Worm (Caenorhabditis elegans) whole organism, L1 larva: ENCODE data around the gene W04D2.4.

Source experiments
- C34B4.2 ChIP-seq: sonication (generic microtip); optimal IDR thresholded peaks from 2 replicates; lab custom pipeline; 2017; ENCODE audit warnings: mild to moderate bottlenecking, missing genetic modification characterization, missing compliant biosample characterization
- aly-2 ChIP-seq: fragments of 150-350 bp; optimal IDR thresholded peaks from 2 replicates; lab custom pipeline; 2014; ENCODE audit warnings: missing biosample characterization, missing genetic modification characterization
- ama-1 ChIP-seq: fragments of 150-350 bp; optimal IDR thresholded peaks from 2 replicates; lab custom pipeline; 2014
- blmp-1 ChIP-seq: fragments of 150-350 bp; optimal IDR thresholded peaks from 2 replicates; lab custom pipeline; 2014; ENCODE audit warnings: missing biosample characterization, missing genetic modification characterization
- ces-1 ChIP-seq: fragments of 150-350 bp; optimal IDR thresholded peaks from 2 replicates; lab custom pipeline; 2014; ENCODE audit warnings: missing biosample characterization, missing genetic modification reagents, missing genetic modification characterization
- efl-3 ChIP-seq: fragments of 200-800 bp; sonication (Bioruptor generic); optimal IDR thresholded peaks from 2 replicates; lab custom pipeline; 2018; ENCODE audit warnings: mild to moderate bottlenecking, missing genetic modification characterization, missing compliant biosample characterization
- elt-2 ChIP-seq: sonication (generic microtip); optimal IDR thresholded peaks from 2 replicates; lab custom pipeline; 2016; ENCODE audit warnings: missing genetic modification characterization, mild to moderate bottlenecking, inconsistent platforms, missing compliant biosample characterization, missing genetic modification reagents
- elt-3 ChIP-seq, 6 experiments: fragments of 150-350 bp in 1 of 6; sonication (generic microtip); optimal IDR thresholded peaks; 2 replicates each; lab custom pipeline; 2017 to 2018; ENCODE audit warnings: missing biosample characterization in 6 of 6, missing genetic modification characterization in 6 of 6, inconsistent platforms in 1 of 6
- fkh-10 ChIP-seq: sonication (generic microtip); optimal IDR thresholded peaks from 2 replicates; lab custom pipeline; 2017; ENCODE audit warnings: missing biosample characterization, missing genetic modification reagents, missing genetic modification characterization
- grh-1 ChIP-seq: fragments of 200-800 bp; sonication (Bioruptor generic); IDR thresholded peaks from 2 replicates; pipeline ENCODE4 v1.3.6; 2022; ENCODE audit warnings: missing genetic modification reagents, missing genetic modification characterization, missing compliant biosample characterization
- hlh-17 ChIP-seq: fragments of 200-800 bp; sonication (Bioruptor generic); optimal IDR thresholded peaks from 2 replicates; lab custom pipeline; 2018; ENCODE audit warnings: missing genetic modification characterization, mild to moderate bottlenecking, missing compliant biosample characterization, moderate library complexity, borderline replicate concordance
- hpl-2 ChIP-seq: fragments of 150-350 bp; optimal IDR thresholded peaks from 2 replicates; lab custom pipeline; 2014; ENCODE audit warnings: missing biosample characterization, missing genetic modification reagents, missing genetic modification characterization
- lin-13 ChIP-seq: fragments of 150-350 bp; optimal IDR thresholded peaks from 2 replicates; lab custom pipeline; 2014; ENCODE audit warnings: missing biosample characterization, missing genetic modification reagents, missing genetic modification characterization
- lin-14 ChIP-seq: fragments of 200-800 bp; sonication (Bioruptor generic); optimal IDR thresholded peaks from 2 replicates; lab custom pipeline; 2018; ENCODE audit warnings: mild to moderate bottlenecking, missing genetic modification characterization, moderate library complexity, missing compliant biosample characterization
- lin-35 ChIP-seq, 2 experiments: fragments of 150-350 bp; optimal IDR thresholded peaks; 2 replicates each; lab custom pipeline; 2014; ENCODE audit warnings: missing biosample characterization in 2 of 2, missing genetic modification characterization in 2 of 2, missing genetic modification reagents in 2 of 2
- lin-39 ChIP-seq: fragments of 150-350 bp; optimal IDR thresholded peaks from 2 replicates; lab custom pipeline; 2014; ENCODE audit warnings: missing biosample characterization, missing genetic modification reagents, missing genetic modification characterization
- lsy-2 ChIP-seq, 2 experiments: fragments of 150-350 bp; optimal IDR thresholded peaks; 2 replicates each; lab custom pipeline; 2014; ENCODE audit warnings: missing biosample characterization in 2 of 2, missing genetic modification characterization in 2 of 2
- mep-1 ChIP-seq: fragments of 150-350 bp; optimal IDR thresholded peaks from 2 replicates; lab custom pipeline; 2014; ENCODE audit warnings: missing biosample characterization, missing genetic modification characterization
- nhr-11 ChIP-seq: fragments of 150-350 bp; optimal IDR thresholded peaks from 2 replicates; lab custom pipeline; 2014; ENCODE audit warnings: missing biosample characterization, missing genetic modification characterization
- nhr-20 ChIP-seq: sonication (generic microtip); optimal IDR thresholded peaks from 2 replicates; lab custom pipeline; 2016; ENCODE audit warnings: mild to moderate bottlenecking, missing genetic modification characterization, missing compliant biosample characterization
- nhr-237 ChIP-seq: fragments of 150-350 bp; optimal IDR thresholded peaks from 2 replicates; lab custom pipeline; 2014; ENCODE audit warnings: missing biosample characterization, missing genetic modification characterization
- nhr-28 ChIP-seq: fragments of 150-350 bp; optimal IDR thresholded peaks from 2 replicates; lab custom pipeline; 2014; ENCODE audit warnings: missing biosample characterization, missing genetic modification characterization
- nhr-71 ChIP-seq: sonication (generic microtip); optimal IDR thresholded peaks from 2 replicates; lab custom pipeline; 2016; ENCODE audit warnings: mild to moderate bottlenecking, missing genetic modification characterization, moderate library complexity, missing compliant biosample characterization
- nhr-77 ChIP-seq: fragments of 150-350 bp; optimal IDR thresholded peaks from 2 replicates; lab custom pipeline; 2014; ENCODE audit warnings: missing biosample characterization, missing genetic modification characterization
- nhr-85 ChIP-seq: sonication (generic microtip); peaks from one replicate; lab custom pipeline; 2016; ENCODE audit warnings: missing genetic modification characterization, inconsistent platforms, missing compliant biosample characterization
- nhr-90 ChIP-seq: sonication (generic microtip); optimal IDR thresholded peaks from 2 replicates; lab custom pipeline; 2016; ENCODE audit warnings: mild to moderate bottlenecking, missing genetic modification characterization, missing compliant biosample characterization; ENCODE audit not compliant: poor library complexity
- pag-3 ChIP-seq: sonication (generic microtip); optimal IDR thresholded peaks from 2 replicates; lab custom pipeline; 2017; ENCODE audit warnings: missing genetic modification characterization, mild to moderate bottlenecking, missing compliant biosample characterization, antibody characterized with exemption, borderline replicate concordance; ENCODE audit not compliant: insufficient read depth
- pqm-1 ChIP-seq: sonication (generic microtip); optimal IDR thresholded peaks from 3 replicates; lab custom pipeline; 2017; ENCODE audit warnings: missing biosample characterization, missing genetic modification characterization
- skn-1 ChIP-seq: fragments of 150-350 bp; optimal IDR thresholded peaks from 2 replicates; lab custom pipeline; 2014; ENCODE audit warnings: missing biosample characterization, missing genetic modification characterization
- snu-23 ChIP-seq: sonication (generic microtip); optimal IDR thresholded peaks from 2 replicates; lab custom pipeline; 2016; ENCODE audit warnings: missing genetic modification characterization, missing compliant biosample characterization
- sptf-1 ChIP-seq: fragments of 150-350 bp; optimal IDR thresholded peaks from 2 replicates; lab custom pipeline; 2014; ENCODE audit warnings: missing biosample characterization, missing genetic modification characterization
- tbx-2 ChIP-seq: sonication (generic microtip); optimal IDR thresholded peaks from 2 replicates; lab custom pipeline; 2016; ENCODE audit warnings: missing genetic modification characterization, missing compliant biosample characterization
- unc-86 ChIP-seq: sonication (generic microtip); optimal IDR thresholded peaks from 2 replicates; lab custom pipeline; 2016; ENCODE audit warnings: missing genetic modification characterization, missing compliant biosample characterization
- unc-98 ChIP-seq: fragments of 200-800 bp; sonication (Bioruptor generic); IDR thresholded peaks from 2 replicates; pipeline ENCODE4 v1.3.6; 2022; ENCODE audit warnings: missing genetic modification characterization, missing compliant biosample characterization
- vab-15 ChIP-seq: sonication (generic microtip); optimal IDR thresholded peaks from 2 replicates; lab custom pipeline; 2017; ENCODE audit warnings: missing genotype, mild to moderate bottlenecking, missing genetic modification characterization, missing compliant biosample characterization

W04D2.4 gene

ce11 chrV:12517148-12517547 is 19.6 kb upstream of the W04D2.4 start, which contains the start of gene cal-1:
cal-1 (minus strand) TSS chrV:12517248.
- TF ChIP-seq pqm-1 (tag; lab: Kevin White, UChicago) (no peak), grh-1 (no peak), elt-3 (tag; optimal IDR thresholded peaks at IDR 0.05; lab: Kevin White, UChicago) (no peak)

- peak; percentile 1 for TF ChIP-seq nhr-20 (tag; lab: Kevin White, UChicago)
- TF ChIP-seq nhr-77: no peak
- TF ChIP-seq mep-1 (tag; lab: Kevin White, UChicago): no peak
- peak in 1 of 2 experiments; percentile 7 for TF ChIP-seq lin-35 (GFP tag; optimal IDR thresholded peaks at IDR 0.05; lab: Kevin White, UChicago)
- TF ChIP-seq hpl-2 (GFP tag; lab: Kevin White, UChicago): peak; percentile 25
- peak; percentile 12 for TF ChIP-seq skn-1
- TF ChIP-seq elt-2 (tag; lab: Kevin White, UChicago): peak; percentile 45
- TF ChIP-seq nhr-71: peak; percentile 10
These were observed 16.3 kb upstream of the W04D2.4 start for ce11 chrV:12513900-12514299.

DNA sequence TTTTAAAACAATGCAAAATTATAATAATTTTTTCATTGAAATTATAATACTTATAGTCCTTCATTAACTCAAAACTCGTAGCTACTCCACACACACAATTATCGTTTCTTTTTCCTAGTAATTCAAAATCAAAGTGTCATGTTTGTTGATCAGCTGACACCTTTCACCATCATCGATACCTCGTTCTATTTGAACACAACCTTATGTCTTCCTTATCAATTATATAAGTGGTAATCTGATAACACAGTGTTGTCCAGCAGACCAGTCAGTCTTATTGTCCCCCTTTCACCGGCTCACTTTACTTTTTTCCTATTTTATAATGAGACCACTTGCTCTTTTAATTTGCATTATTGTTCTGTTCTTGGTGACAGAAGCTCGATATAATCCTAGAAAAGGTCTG is 15.2 kb upstream of the W04D2.4 start, which contains the start of the genes T28H10.2 and lgmn-1:
TSS of gene T28H10.2 (minus strand) at position 177 of the 400 bp plus-strand sequence.
TSS of gene lgmn-1 (plus strand) at position 284 of the 400 bp plus-strand sequence.
- TF ChIP-seq sptf-1 (no peak), elt-3 (tag; optimal IDR thresholded peaks at IDR 0.05; lab: Kevin White, UChicago) (peak in 2 of 6 experiments; percentile 6 to 32), nhr-71 (peak; percentile 44), unc-86 (tag; lab: Kevin White, UChicago) (no peak), unc-98 (no peak), elt-2 (tag; lab: Kevin White, UChicago) (peak; percentile 83), blmp-1 (tag; lab: Kevin White, UChicago) (peak; percentile 10), nhr-20 (tag; lab: Kevin White, UChicago) (peak; percentile 34), lsy-2 (tag; optimal IDR thresholded peaks at IDR 0.05; lab: Kevin White, UChicago) (peak in 1 of 2 experiments; percentile 6), nhr-90 (tag; lab: Kevin White, UChicago) (peak; percentile 29), nhr-11 (tag; lab: Kevin White, UChicago) (no peak), lin-14 (GFP tag; lab: Kevin White, UChicago) (peak; percentile 44), mep-1 (tag; lab: Kevin White, UChicago) (no peak), ama-1 (lab: Kevin White, UChicago) (no peak), C34B4.2 (tag; lab: Kevin White, UChicago) (no peak), efl-3 (no peak), hpl-2 (GFP tag; lab: Kevin White, UChicago) (no peak), lin-35 (GFP tag; optimal IDR thresholded peaks at IDR 0.05; lab: Kevin White, UChicago) (peak in 1 of 2 experiments; percentile 70), fkh-10 (GFP tag; lab: Kevin White, UChicago) (no peak)

ce11 chrV:12511946-12512345 is 14.4 kb upstream of the W04D2.4 start:
- peak; percentile 80 for TF ChIP-seq nhr-85 (tag; lab: Kevin White, UChicago)
- TF ChIP-seq C34B4.2 (tag; lab: Kevin White, UChicago): no peak
- TF ChIP-seq lin-39: no peak
- TF ChIP-seq elt-3 (tag; optimal IDR thresholded peaks at IDR 0.05; lab: Kevin White, UChicago): peak in 4 of 6 experiments; percentile 10 to 68 (median 44)
- no peak for TF ChIP-seq hlh-17 (GFP tag; lab: Kevin White, UChicago)
- TF ChIP-seq nhr-28 (tag; lab: Kevin White, UChicago): no peak
- no peak for TF ChIP-seq unc-86 (tag; lab: Kevin White, UChicago)
- TF ChIP-seq nhr-71: peak; percentile 17
- peak; percentile 1 for TF ChIP-seq blmp-1 (tag; lab: Kevin White, UChicago)
- TF ChIP-seq snu-23 (GFP tag; lab: Kevin White, UChicago): peak; percentile 14
- peak in 1 of 2 experiments; percentile 26 for TF ChIP-seq lsy-2 (tag; optimal IDR thresholded peaks at IDR 0.05; lab: Kevin White, UChicago)
- no peak for TF ChIP-seq lin-13 (GFP tag; lab: Kevin White, UChicago)
- TF ChIP-seq pag-3 (tag; lab: Kevin White, UChicago): peak; percentile 61
- peak; percentile 23 for TF ChIP-seq nhr-20 (tag; lab: Kevin White, UChicago)
- TF ChIP-seq tbx-2 (tag; lab: Kevin White, UChicago): peak; percentile 33
- TF ChIP-seq ces-1 (GFP tag; lab: Kevin White, UChicago): no peak
- peak; percentile 53 for TF ChIP-seq vab-15 (tag; lab: Kevin White, UChicago)
- no peak for TF ChIP-seq sptf-1
- no peak for TF ChIP-seq aly-2
- TF ChIP-seq lin-14 (GFP tag; lab: Kevin White, UChicago): peak; percentile 56
- TF ChIP-seq nhr-237: no peak
- no peak for TF ChIP-seq nhr-77
